Worm (Caenorhabditis elegans) whole organism, L1 larva: ENCODE results near the gene snb-2.

ENCODE experiments used
- C04F5.9 ChIP-seq: sonication (generic microtip); optimal IDR thresholded peaks from 2 replicates; lab custom pipeline; 2016; ENCODE audit warnings: missing genetic modification characterization, missing compliant biosample characterization
- C34B4.2 ChIP-seq: sonication (generic microtip); optimal IDR thresholded peaks from 2 replicates; lab custom pipeline; 2017; ENCODE audit warnings: mild to moderate bottlenecking, missing genetic modification characterization, missing compliant biosample characterization
- F16B12.6 ChIP-seq: fragments of 150-350 bp; optimal IDR thresholded peaks from 2 replicates; lab custom pipeline; 2014; ENCODE audit warnings: missing biosample characterization, missing genetic modification characterization
- aha-1 ChIP-seq: fragments of 150-350 bp; optimal IDR thresholded peaks from 2 replicates; lab custom pipeline; 2014; ENCODE audit warnings: missing biosample characterization, missing genetic modification characterization
- ama-1 ChIP-seq: fragments of 150-350 bp; optimal IDR thresholded peaks from 2 replicates; lab custom pipeline; 2014
- blmp-1 ChIP-seq: fragments of 150-350 bp; optimal IDR thresholded peaks from 2 replicates; lab custom pipeline; 2014; ENCODE audit warnings: missing biosample characterization, missing genetic modification characterization
- ceh-63 ChIP-seq: fragments of 200-800 bp; sonication (Bioruptor generic); optimal IDR thresholded peaks from 2 replicates; lab custom pipeline; 2018; ENCODE audit warnings: mild to moderate bottlenecking, missing genetic modification characterization, missing compliant biosample characterization
- ceh-82 ChIP-seq, 3 experiments: fragments of 150-350 bp in 1 of 3; sonication (generic microtip) in 2 of 3; optimal IDR thresholded peaks; 2 replicates each; lab custom pipeline; 2014 to 2017; ENCODE audit warnings: missing biosample characterization in 3 of 3, missing genetic modification characterization in 3 of 3
- ceh-88 ChIP-seq: fragments of 200-800 bp; sonication (Bioruptor generic); IDR thresholded peaks from 2 replicates; pipeline ENCODE4 v1.3.6; 2022; ENCODE audit warnings: missing genetic modification characterization, missing compliant biosample characterization
- ceh-90 ChIP-seq: sonication (generic microtip); optimal IDR thresholded peaks from 2 replicates; lab custom pipeline; 2016; ENCODE audit warnings: missing genetic modification characterization, missing compliant biosample characterization
- ces-1 ChIP-seq: fragments of 150-350 bp; optimal IDR thresholded peaks from 2 replicates; lab custom pipeline; 2014; ENCODE audit warnings: missing biosample characterization, missing genetic modification reagents, missing genetic modification characterization
- dpl-1 ChIP-seq, 3 experiments: fragments of 150-350 bp in 2 of 3; sonication (generic microtip) in 1 of 3; optimal IDR thresholded peaks; 2 replicates each; lab custom pipeline; 2014 to 2017; ENCODE audit warnings: missing biosample characterization in 3 of 3, missing genetic modification characterization in 3 of 3, missing genetic modification reagents in 3 of 3
- efl-3 ChIP-seq: fragments of 200-800 bp; sonication (Bioruptor generic); optimal IDR thresholded peaks from 2 replicates; lab custom pipeline; 2018; ENCODE audit warnings: mild to moderate bottlenecking, missing genetic modification characterization, missing compliant biosample characterization
- elt-2 ChIP-seq: sonication (generic microtip); optimal IDR thresholded peaks from 2 replicates; lab custom pipeline; 2016; ENCODE audit warnings: missing genetic modification characterization, mild to moderate bottlenecking, inconsistent platforms, missing compliant biosample characterization, missing genetic modification reagents
- ets-5 ChIP-seq: fragments of 200-800 bp; sonication (Bioruptor generic); IDR thresholded peaks from 2 replicates; pipeline ENCODE4 v1.3.6; 2022; ENCODE audit warnings: missing genetic modification characterization, missing compliant biosample characterization
- fkh-10 ChIP-seq: sonication (generic microtip); optimal IDR thresholded peaks from 2 replicates; lab custom pipeline; 2017; ENCODE audit warnings: missing biosample characterization, missing genetic modification reagents, missing genetic modification characterization
- fkh-4 ChIP-seq: sonication (generic microtip); optimal IDR thresholded peaks from 2 replicates; lab custom pipeline; 2016; ENCODE audit warnings: missing compliant biosample characterization, missing genetic modification characterization, borderline replicate concordance
- grh-1 ChIP-seq: fragments of 200-800 bp; sonication (Bioruptor generic); IDR thresholded peaks from 2 replicates; pipeline ENCODE4 v1.3.6; 2022; ENCODE audit warnings: missing genetic modification reagents, missing genetic modification characterization, missing compliant biosample characterization
- hlh-4 ChIP-seq: sonication (generic microtip); optimal IDR thresholded peaks from 2 replicates; lab custom pipeline; 2016; ENCODE audit warnings: mild to moderate bottlenecking, missing genetic modification characterization, missing compliant biosample characterization
- irx-1 ChIP-seq: sonication (generic microtip); optimal IDR thresholded peaks from 2 replicates; lab custom pipeline; 2016; ENCODE audit warnings: missing genetic modification characterization, missing compliant biosample characterization
- lin-13 ChIP-seq: fragments of 150-350 bp; optimal IDR thresholded peaks from 2 replicates; lab custom pipeline; 2014; ENCODE audit warnings: missing biosample characterization, missing genetic modification reagents, missing genetic modification characterization
- lin-14 ChIP-seq: fragments of 200-800 bp; sonication (Bioruptor generic); optimal IDR thresholded peaks from 2 replicates; lab custom pipeline; 2018; ENCODE audit warnings: mild to moderate bottlenecking, missing genetic modification characterization, moderate library complexity, missing compliant biosample characterization
- lin-35 ChIP-seq, 2 experiments: fragments of 150-350 bp; optimal IDR thresholded peaks; 2 replicates each; lab custom pipeline; 2014; ENCODE audit warnings: missing biosample characterization in 2 of 2, missing genetic modification characterization in 2 of 2, missing genetic modification reagents in 2 of 2
- lin-39 ChIP-seq: fragments of 150-350 bp; optimal IDR thresholded peaks from 2 replicates; lab custom pipeline; 2014; ENCODE audit warnings: missing biosample characterization, missing genetic modification reagents, missing genetic modification characterization
- lir-3 ChIP-seq: sonication (generic microtip); optimal IDR thresholded peaks from 2 replicates; lab custom pipeline; 2016; ENCODE audit warnings: mild to moderate bottlenecking, missing genetic modification characterization, moderate library complexity, missing compliant biosample characterization; ENCODE audit not compliant: poor library complexity
- mdl-1 ChIP-seq, 2 experiments: fragments of 150-350 bp; optimal IDR thresholded peaks; 2 replicates each; lab custom pipeline; 2014 to 2017; ENCODE audit warnings: missing biosample characterization in 2 of 2, missing genetic modification characterization in 2 of 2, inconsistent platforms in 1 of 2
- mef-2 ChIP-seq: fragments of 150-350 bp; optimal IDR thresholded peaks from 2 replicates; lab custom pipeline; 2014; ENCODE audit warnings: missing biosample characterization, missing genetic modification characterization
- mep-1 ChIP-seq: fragments of 150-350 bp; optimal IDR thresholded peaks from 2 replicates; lab custom pipeline; 2014; ENCODE audit warnings: missing biosample characterization, missing genetic modification characterization
- nhr-11 ChIP-seq: fragments of 150-350 bp; optimal IDR thresholded peaks from 2 replicates; lab custom pipeline; 2014; ENCODE audit warnings: missing biosample characterization, missing genetic modification characterization
- nhr-12 ChIP-seq: sonication (generic microtip); optimal IDR thresholded peaks from 2 replicates; lab custom pipeline; 2017; ENCODE audit warnings: missing biosample characterization, missing genetic modification characterization
- nhr-20 ChIP-seq: sonication (generic microtip); optimal IDR thresholded peaks from 2 replicates; lab custom pipeline; 2016; ENCODE audit warnings: mild to moderate bottlenecking, missing genetic modification characterization, missing compliant biosample characterization
- nhr-237 ChIP-seq: fragments of 150-350 bp; optimal IDR thresholded peaks from 2 replicates; lab custom pipeline; 2014; ENCODE audit warnings: missing biosample characterization, missing genetic modification characterization
- nhr-28 ChIP-seq: fragments of 150-350 bp; optimal IDR thresholded peaks from 2 replicates; lab custom pipeline; 2014; ENCODE audit warnings: missing biosample characterization, missing genetic modification characterization
- nhr-71 ChIP-seq: sonication (generic microtip); optimal IDR thresholded peaks from 2 replicates; lab custom pipeline; 2016; ENCODE audit warnings: mild to moderate bottlenecking, missing genetic modification characterization, moderate library complexity, missing compliant biosample characterization
- nhr-77 ChIP-seq: fragments of 150-350 bp; optimal IDR thresholded peaks from 2 replicates; lab custom pipeline; 2014; ENCODE audit warnings: missing biosample characterization, missing genetic modification characterization
- nhr-84 ChIP-seq: sonication (generic microtip); optimal IDR thresholded peaks from 2 replicates; lab custom pipeline; 2017; ENCODE audit warnings: missing biosample characterization, missing genetic modification characterization
- nhr-85 ChIP-seq: sonication (generic microtip); peaks from one replicate; lab custom pipeline; 2016; ENCODE audit warnings: missing genetic modification characterization, inconsistent platforms, missing compliant biosample characterization
- nhr-90 ChIP-seq: sonication (generic microtip); optimal IDR thresholded peaks from 2 replicates; lab custom pipeline; 2016; ENCODE audit warnings: mild to moderate bottlenecking, missing genetic modification characterization, missing compliant biosample characterization; ENCODE audit not compliant: poor library complexity
- pag-3 ChIP-seq: sonication (generic microtip); optimal IDR thresholded peaks from 2 replicates; lab custom pipeline; 2017; ENCODE audit warnings: missing genetic modification characterization, mild to moderate bottlenecking, missing compliant biosample characterization, antibody characterized with exemption, borderline replicate concordance; ENCODE audit not compliant: insufficient read depth
- pax-3 ChIP-seq: fragments of 200-800 bp; sonication (Bioruptor generic); optimal IDR thresholded peaks from 2 replicates; lab custom pipeline; 2018; ENCODE audit warnings: mild to moderate bottlenecking, missing genetic modification characterization, moderate library complexity, missing compliant biosample characterization
- snpc-4 ChIP-seq: fragments of 150-350 bp; optimal IDR thresholded peaks from 2 replicates; lab custom pipeline; 2014; ENCODE audit warnings: missing biosample characterization, missing genetic modification characterization
- snu-23 ChIP-seq: sonication (generic microtip); optimal IDR thresholded peaks from 2 replicates; lab custom pipeline; 2016; ENCODE audit warnings: missing genetic modification characterization, missing compliant biosample characterization
- sox-4 ChIP-seq: sonication (generic microtip); optimal IDR thresholded peaks from 2 replicates; lab custom pipeline; 2016; ENCODE audit warnings: missing genetic modification characterization, missing compliant biosample characterization
- sptf-1 ChIP-seq: fragments of 150-350 bp; optimal IDR thresholded peaks from 2 replicates; lab custom pipeline; 2014; ENCODE audit warnings: missing biosample characterization, missing genetic modification characterization
- sup-37 ChIP-seq: fragments of 200-800 bp; sonication (Bioruptor generic); optimal IDR thresholded peaks from 2 replicates; lab custom pipeline; 2018; ENCODE audit warnings: mild to moderate bottlenecking, missing genetic modification characterization, missing compliant biosample characterization
- tbx-2 ChIP-seq: sonication (generic microtip); optimal IDR thresholded peaks from 2 replicates; lab custom pipeline; 2016; ENCODE audit warnings: missing genetic modification characterization, missing compliant biosample characterization
- tlp-1 ChIP-seq: fragments of 150-350 bp; optimal IDR thresholded peaks from 2 replicates; lab custom pipeline; 2014; ENCODE audit warnings: missing biosample characterization, missing genetic modification characterization
- unc-130 ChIP-seq: fragments of 150-350 bp; optimal IDR thresholded peaks from 2 replicates; lab custom pipeline; 2017; ENCODE audit warnings: missing biosample characterization, missing genetic modification characterization, inconsistent platforms
- unc-62 ChIP-seq: fragments of 150-350 bp; optimal IDR thresholded peaks from 2 replicates; lab custom pipeline; 2014; ENCODE audit warnings: missing biosample characterization, missing genetic modification reagents, missing genetic modification characterization
- unc-86 ChIP-seq: sonication (generic microtip); optimal IDR thresholded peaks from 2 replicates; lab custom pipeline; 2016; ENCODE audit warnings: missing genetic modification characterization, missing compliant biosample characterization
- vab-15 ChIP-seq: sonication (generic microtip); optimal IDR thresholded peaks from 2 replicates; lab custom pipeline; 2017; ENCODE audit warnings: missing genotype, mild to moderate bottlenecking, missing genetic modification characterization, missing compliant biosample characterization
- zag-1 ChIP-seq: fragments of 150-350 bp; optimal IDR thresholded peaks from 2 replicates; lab custom pipeline; 2014; ENCODE audit warnings: missing biosample characterization, missing genetic modification characterization
- zip-4 ChIP-seq: fragments of 200-800 bp; sonication (Bioruptor generic); optimal IDR thresholded peaks from 2 replicates; lab custom pipeline; 2018; ENCODE audit warnings: mild to moderate bottlenecking, missing genetic modification characterization, moderate library complexity, missing compliant biosample characterization

The snb-2 gene

ce11 chrV:12303453-12304077, 42.1 kb downstream of the snb-2 start (continued):
- TF ChIP-seq nhr-71 (tag; lab: Kevin White, UChicago) (peak; percentile 88), nhr-237 (tag; lab: Kevin White, UChicago) (peak; percentile 39), F16B12.6 (tag; lab: Kevin White, UChicago) (no peak), nhr-11 (peak; percentile 19), nhr-20 (tag; lab: Kevin White, UChicago) (peak; percentile 83), sox-4 (tag; lab: Kevin White, UChicago) (peak; percentile 72), efl-3 (GFP tag; lab: Kevin White, UChicago) (peak; percentile 84), tlp-1 (tag; lab: Kevin White, UChicago) (no peak), lir-3 (tag; lab: Kevin White, UChicago) (peak; percentile 10), grh-1 (peak; percentile 74), lin-14 (GFP tag; lab: Kevin White, UChicago) (peak; percentile 76), fkh-4 (tag; lab: Kevin White, UChicago) (peak; percentile 14), mef-2 (no peak), nhr-77 (tag; lab: Kevin White, UChicago) (peak; percentile 79), pag-3 (tag; lab: Kevin White, UChicago) (peak; percentile 56), sptf-1 (tag; lab: Kevin White, UChicago) (no peak), snu-23 (GFP tag; lab: Kevin White, UChicago) (peak; percentile 86), vab-15 (tag; lab: Kevin White, UChicago) (peak; percentile 36), mdl-1 (tag; optimal IDR thresholded peaks at IDR 0.05; lab: Kevin White, UChicago) (peak in 1 of 2 experiments; percentile 72), lin-39 (tag; lab: Kevin White, UChicago) (peak; percentile 16), irx-1 (tag; lab: Kevin White, UChicago) (peak; percentile 73), ceh-88 (peak; percentile 73), snpc-4 (tag; lab: Kevin White, UChicago) (peak; percentile 57), elt-2 (tag; lab: Kevin White, UChicago) (peak; percentile 76), nhr-84 (tag; lab: Kevin White, UChicago) (no peak), ceh-82 (tag; optimal IDR thresholded peaks at IDR 0.05; lab: Kevin White, UChicago) (peak; percentile 69 to 88 (median 84)), hlh-4 (tag; lab: Kevin White, UChicago) (no peak), unc-130 (peak; percentile 65), nhr-28 (tag; lab: Kevin White, UChicago) (no peak), sup-37 (GFP tag; lab: Kevin White, UChicago) (peak; percentile 69), dpl-1 (GFP tag; optimal IDR thresholded peaks at IDR 0.05; lab: Kevin White, UChicago) (peak; percentile 27 to 68 (median 56)), ceh-90 (peak; percentile 23), ces-1 (no peak), fkh-10 (GFP tag; lab: Kevin White, UChicago) (peak; percentile 56), ama-1 (lab: Kevin White, UChicago) (peak; percentile 71), aha-1 (no peak), nhr-90 (tag; lab: Kevin White, UChicago) (peak; percentile 87), blmp-1 (tag; lab: Kevin White, UChicago) (no peak), unc-62 (GFP tag; lab: Kevin White, UChicago) (no peak), C04F5.9 (tag; lab: Kevin White, UChicago) (no peak), nhr-85 (peak; percentile 93), ets-5 (GFP tag; lab: Robert Waterston, UW) (no peak), tbx-2 (tag; lab: Kevin White, UChicago) (peak; percentile 82), lin-35 (GFP tag; optimal IDR thresholded peaks at IDR 0.05; lab: Kevin White, UChicago) (peak; percentile 71 to 74), ceh-63 (GFP tag; lab: Kevin White, UChicago) (peak; percentile 64), zag-1 (tag; lab: Kevin White, UChicago) (no peak), zip-4 (GFP tag; lab: Kevin White, UChicago) (peak; percentile 73), mep-1 (tag; lab: Kevin White, UChicago) (peak; percentile 58), lin-13 (peak; percentile 65), C34B4.2 (no peak), unc-86 (peak; percentile 77), nhr-12 (tag; lab: Kevin White, UChicago) (no peak), pax-3 (tag; lab: Kevin White, UChicago) (peak; percentile 93)
